Worm (Caenorhabditis elegans): ENCODE measurements around the gene F53B3.6.

The F53B3.6 gene

ce11 chrX:2843508-2843907 lies 20.5 kb upstream of the F53B3.6 start (continued):
- TF ChIP-seq lin-38 (GFP tag; IDR thresholded peaks at IDR 0.05) (no peak), lin-13 (GFP tag; optimal IDR thresholded peaks at IDR 0.05) (no peak), fos-1 (tag; optimal IDR thresholded peaks at IDR 0.05) (no peak), set-16 (GFP tag; IDR thresholded peaks at IDR 0.05) (no peak), hif-1 (tag; optimal IDR thresholded peaks at IDR 0.05) (peak in 1 of 2 experiments; percentile 28), nhr-102 (tag; optimal IDR thresholded peaks at IDR 0.05) (peak; percentile 12), ceh-28 (tag; optimal IDR thresholded peaks at IDR 0.05) (no peak)

ce11 chrX:2852388-2852908 lies 11.6 kb upstream of the F53B3.6 start, which contains the start of gene kin-29:
TSS of gene kin-29 (minus strand) at chrX:2852438.
- peak; percentile 95 for TF ChIP-seq hlh-11 (tag; optimal IDR thresholded peaks at IDR 0.05)
- no peak for TF ChIP-seq fos-1 (tag; optimal IDR thresholded peaks at IDR 0.05)
- TF ChIP-seq jun-1 (tag; optimal IDR thresholded peaks at IDR 0.05) = peak; percentile 82
- TF ChIP-seq ZK337.2 (GFP tag; IDR thresholded peaks at IDR 0.05) = no peak
- peak; percentile 57 for TF ChIP-seq T20F7.1 (GFP tag; optimal IDR thresholded peaks at IDR 0.05)
- TF ChIP-seq lin-29 (GFP tag; IDR thresholded peaks at IDR 0.05) = no peak
- no peak for TF ChIP-seq Y48G9A.11 (GFP tag; IDR thresholded peaks at IDR 0.05)
- peak; percentile 77 for TF ChIP-seq nhr-11 (tag; optimal IDR thresholded peaks at IDR 0.05)
- peak; percentile 34 for TF ChIP-seq spr-3 (GFP tag; optimal IDR thresholded peaks at IDR 0.05)
- peak; percentile 80 for TF ChIP-seq nhr-48 (tag; optimal IDR thresholded peaks at IDR 0.05)
- peak; percentile 89 for TF ChIP-seq nhr-28 (tag; optimal IDR thresholded peaks at IDR 0.05)
- peak; percentile 82 for TF ChIP-seq egl-43 (GFP tag; IDR thresholded peaks at IDR 0.05)
- TF ChIP-seq sdz-12 (GFP tag; optimal IDR thresholded peaks at IDR 0.05) = no peak
- no peak for TF ChIP-seq zfp-3 (GFP tag; conservative IDR thresholded peaks at IDR 0.05)
- peak; percentile 84 for TF ChIP-seq F37D6.2 (tag; optimal IDR thresholded peaks at IDR 0.05)
- 0 out of 2 replicates have a peak, but pooled peaks have one; percentile 18 for TF ChIP-seq snpc-1.2 (GFP tag; IDR thresholded peaks at IDR 0.05)
- peak; percentile 74 for TF ChIP-seq dmd-6 (GFP tag; IDR thresholded peaks at IDR 0.05)
- TF ChIP-seq mdt-29 (GFP tag; IDR thresholded peaks at IDR 0.05) = no peak
- no peak for TF ChIP-seq ceh-44 (GFP tag; IDR thresholded peaks at IDR 0.05)
- TF ChIP-seq daf-16 (GFP tag; optimal IDR thresholded peaks at IDR 0.05) = peak; percentile 68 to 79
- peak; percentile 79 for TF ChIP-seq daf-16 (tag; optimal IDR thresholded peaks at IDR 0.05)
- no peak for TF ChIP-seq ceh-62 (tag; optimal IDR thresholded peaks at IDR 0.05)
- TF ChIP-seq mep-1 (tag; optimal IDR thresholded peaks at IDR 0.05) = peak; percentile 92
- no peak for TF ChIP-seq Y5F2A.4 (GFP tag; optimal IDR thresholded peaks at IDR 0.05)
- peak; percentile 5; the same call in 1 of the 2 replicates for TF ChIP-seq nhr-41 (GFP tag; IDR thresholded peaks at IDR 0.05)
- no peak for TF ChIP-seq cey-2 (tag; optimal IDR thresholded peaks at IDR 0.05; ENCODE audit: borderline replicate concordance, insufficient read depth)
- peak; percentile 53; the same call in 1 of the 2 replicates for TF ChIP-seq arid-1 (GFP tag; conservative IDR thresholded peaks at IDR 0.05)
- TF ChIP-seq R02D3.7 (tag; optimal IDR thresholded peaks at IDR 0.05) = no peak
- peak; percentile 92 for TF ChIP-seq set-16 (GFP tag; IDR thresholded peaks at IDR 0.05)
- no peak for TF ChIP-seq unc-130 (GFP tag; optimal IDR thresholded peaks at IDR 0.05)
- TF ChIP-seq ama-1 (optimal IDR thresholded peaks at IDR 0.05) = peak; percentile 23
- peak; percentile 80 for TF ChIP-seq spr-1 (tag; optimal IDR thresholded peaks at IDR 0.05)
- no peak for TF ChIP-seq Y75B8A.6 (GFP tag; IDR thresholded peaks at IDR 0.05)
- peak; percentile 95 for TF ChIP-seq rbr-2 (tag; optimal IDR thresholded peaks at IDR 0.05)
- peak; percentile 46 for TF ChIP-seq ceh-32 (tag; optimal IDR thresholded peaks at IDR 0.05; ENCODE audit: poor library complexity)
- no peak for TF ChIP-seq ceh-82 (tag; optimal IDR thresholded peaks at IDR 0.05)
- TF ChIP-seq pqm-1 (tag; optimal IDR thresholded peaks at IDR 0.05) = peak; percentile 24
- no peak for TF ChIP-seq lin-15B (tag; optimal IDR thresholded peaks at IDR 0.05)
- TF ChIP-seq nhr-76 (tag; optimal IDR thresholded peaks at IDR 0.05) = peak; percentile 34
- TF ChIP-seq F26F4.8 (GFP tag; conservative IDR thresholded peaks at IDR 0.05) = no peak
- TF ChIP-seq nhr-25 (tag; optimal IDR thresholded peaks at IDR 0.05; ENCODE audit: borderline replicate concordance, insufficient read depth) = peak; percentile 87
- no peak for TF ChIP-seq zfp-2 (tag; optimal IDR thresholded peaks at IDR 0.05)
- peak; percentile 65 for TF ChIP-seq mes-2 (tag; optimal IDR thresholded peaks at IDR 0.05; ENCODE audit: poor library complexity, severe bottlenecking)
- TF ChIP-seq tag-97 (GFP tag; IDR thresholded peaks at IDR 0.05) = no peak
